Worm (Caenorhabditis elegans) whole organism, late embryonic: ENCODE results near the gene set-19.

Experiments used
- F13H6.1 ChIP-seq: sonication (generic microtip); optimal IDR thresholded peaks from 2 replicates; lab custom pipeline; 2016; ENCODE audit warnings: missing genetic modification characterization, missing compliant biosample characterization
- sox-4 ChIP-seq: sonication (generic microtip); optimal IDR thresholded peaks from 2 replicates; lab custom pipeline; 2017; ENCODE audit warnings: mild to moderate bottlenecking, missing genetic modification characterization, inconsistent platforms, missing compliant biosample characterization

DNA sequence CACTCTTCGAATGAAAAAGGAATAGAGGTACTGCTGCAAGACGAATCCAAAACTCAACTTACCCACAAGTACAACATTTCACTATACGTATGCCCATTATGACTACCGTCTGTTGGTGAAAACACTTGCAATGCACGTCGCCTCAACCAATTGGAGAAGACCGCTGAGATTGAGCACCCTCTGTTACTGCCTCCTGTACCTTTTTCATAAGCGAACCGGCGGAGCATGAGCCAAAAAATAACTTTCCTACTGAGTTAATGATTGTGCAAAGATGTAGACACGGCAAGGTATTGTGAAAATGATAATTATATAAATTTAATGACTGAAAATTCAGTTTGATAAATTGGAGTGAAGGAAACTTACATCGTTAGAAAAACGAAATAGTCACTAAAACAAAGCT is 9.1 kb upstream of the set-19 start:
- no peak for TF ChIP-seq sox-4 (tag; lab: Kevin White, UChicago)
- no peak for TF ChIP-seq F13H6.1 (tag; lab: Kevin White, UChicago)
